Worm (Caenorhabditis elegans) whole organism, midembryonic: Measurements from ENCODE around the gene pdha-1.
A peak's percentile ranks its signal among the peaks of the same experiment; 100 is the strongest.

ENCODE experiments used
- T22C8.4 ChIP-seq: fragments of 200-800 bp; sonication (Bioruptor generic); IDR thresholded peaks from 2 replicates; pipeline ENCODE4 v1.3.6; 2022; ENCODE audit warnings: missing genetic modification characterization, missing compliant biosample characterization
- cog-1 ChIP-seq: sonication (generic microtip); optimal IDR thresholded peaks from 2 replicates; lab custom pipeline; 2016; ENCODE audit warnings: missing genetic modification characterization, missing compliant biosample characterization
- flt-1 ChIP-seq: fragments of 200-800 bp; sonication (Bioruptor generic); IDR thresholded peaks from 2 replicates; pipeline ENCODE4 v1.3.6; 2022; ENCODE audit warnings: missing genetic modification characterization, missing compliant biosample characterization
- klf-2 ChIP-seq: fragments of 200-800 bp; sonication (Bioruptor generic); conservative IDR thresholded peaks from 2 replicates; pipeline ENCODE4 v1.3.6; 2022; ENCODE audit warnings: missing genetic modification reagents, missing genetic modification characterization, missing compliant biosample characterization
- med-1 ChIP-seq: sonication (generic microtip); optimal IDR thresholded peaks from 2 replicates; lab custom pipeline; 2017; ENCODE audit warnings: missing genetic modification characterization, mild to moderate bottlenecking, missing compliant biosample characterization, antibody characterized with exemption, missing genetic modification reagents; ENCODE audit not compliant: insufficient read depth
- ref-1 ChIP-seq: fragments of 200-800 bp; sonication (Bioruptor generic); conservative IDR thresholded peaks from 2 replicates; pipeline ENCODE4 v1.3.6; 2022; ENCODE audit warnings: missing genetic modification reagents, missing genetic modification characterization, missing compliant biosample characterization
- tab-1 ChIP-seq: fragments of 200-800 bp; sonication (Bioruptor generic); IDR thresholded peaks from 2 replicates; pipeline ENCODE4 v1.3.6; 2022; ENCODE audit warnings: missing genetic modification characterization, missing compliant biosample characterization
- ztf-23 ChIP-seq: fragments of 200-800 bp; sonication (Bioruptor generic); IDR thresholded peaks from 2 replicates; pipeline ENCODE4 v1.3.6; 2022; ENCODE audit warnings: missing genetic modification reagents, missing genetic modification characterization, missing compliant biosample characterization
- ztf-29 ChIP-seq: fragments of 200-800 bp; sonication (Bioruptor generic); IDR thresholded peaks from 2 replicates; pipeline ENCODE4 v1.3.6; 2022; ENCODE audit warnings: missing genetic modification reagents, missing genetic modification characterization, missing compliant biosample characterization

Gene pdha-1

DNA sequence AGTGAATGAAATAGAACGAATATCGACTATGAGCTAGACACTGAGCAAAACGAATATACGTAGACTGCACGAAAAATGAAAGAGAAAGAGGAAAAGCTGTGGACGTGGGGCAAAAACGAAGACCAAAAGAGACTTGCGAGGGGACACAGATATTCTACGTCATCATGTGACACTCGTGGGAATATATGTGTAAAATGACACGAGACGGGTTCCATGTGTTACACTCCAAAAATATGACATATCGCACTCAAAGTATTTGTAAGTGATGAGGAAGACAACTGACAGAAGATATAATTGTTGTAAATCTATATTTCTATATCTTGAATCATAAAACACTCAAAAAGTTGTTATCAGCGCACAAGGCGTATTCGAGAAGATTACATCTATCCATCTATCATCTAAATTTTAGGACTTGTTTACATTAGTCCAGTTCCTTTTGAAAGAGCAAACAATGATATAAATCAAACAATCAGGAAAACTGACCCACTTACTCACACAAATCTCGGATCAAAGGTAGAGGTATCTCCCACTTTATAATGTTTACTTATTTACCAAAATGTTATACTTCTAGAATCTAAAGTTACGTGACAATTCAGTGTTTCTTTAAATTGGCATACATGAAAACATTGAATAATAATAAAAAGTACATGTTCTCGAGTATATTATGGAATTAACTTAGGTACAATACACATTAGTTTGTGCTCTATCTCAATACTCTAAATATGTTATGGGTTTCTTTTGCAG is 5.9 kb downstream of the pdha-1 start:
- TF ChIP-seq cog-1 (tag; lab: Kevin White, UChicago) = peak; percentile 28
- no peak for TF ChIP-seq ref-1

DNA sequence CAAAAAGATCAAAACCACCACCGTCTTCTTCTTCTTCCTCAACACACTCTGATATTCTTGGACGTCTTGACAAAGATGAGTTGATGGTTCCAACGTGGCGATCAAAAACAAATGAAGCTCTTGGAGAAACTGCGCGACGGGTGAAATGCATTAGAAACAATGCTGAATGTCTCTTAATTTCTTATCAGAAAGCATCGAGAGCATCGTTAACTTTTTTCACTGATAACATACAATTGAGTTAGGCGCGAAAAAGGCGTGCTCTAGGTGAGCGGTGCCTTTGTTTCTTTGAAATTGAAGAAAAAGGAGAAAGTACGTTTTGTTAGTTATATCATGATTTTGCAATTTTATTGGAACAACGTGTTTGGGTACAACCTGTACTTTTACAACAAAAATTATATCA is 7.1 kb downstream of the pdha-1 start, which contains the start of gene gpcp-2:
Gene gpcp-2, minus strand, starts transcription at position 153 of the 400 bp plus-strand sequence.
- TF ChIP-seq cog-1 (tag; lab: Kevin White, UChicago) (no peak), flt-1 (GFP tag; lab: Robert Waterston, UW) (no peak), med-1 (GFP tag; lab: Kevin White, UChicago) (no peak), ztf-29 (GFP tag; lab: Robert Waterston, UW) (no peak), klf-2 (no peak), ref-1 (no peak), T22C8.4 (GFP tag; lab: Robert Waterston, UW) (no peak), tab-1 (no peak)

DNA sequence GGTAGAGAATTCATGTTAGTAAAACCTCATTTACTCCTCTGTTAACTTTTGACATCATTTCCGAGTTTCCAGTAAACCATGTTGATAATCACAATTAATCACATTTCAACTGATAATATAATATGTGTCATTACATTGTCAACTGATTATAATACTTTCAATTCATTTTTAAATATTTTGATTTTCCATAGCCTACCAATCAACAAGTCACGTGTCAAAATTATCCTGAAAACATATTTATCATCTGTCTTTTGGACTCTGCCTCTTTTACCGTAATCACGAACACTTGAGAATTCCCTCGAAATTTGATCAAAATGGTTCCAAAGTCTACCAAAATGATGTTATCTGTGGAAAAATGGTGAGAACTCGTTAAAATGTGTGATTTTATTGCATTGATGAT is 8.0 kb downstream of the pdha-1 start:
- no peak for TF ChIP-seq tab-1
- TF ChIP-seq flt-1 (GFP tag; lab: Robert Waterston, UW) = no peak
- TF ChIP-seq ztf-23 = no peak
- TF ChIP-seq ztf-29 (GFP tag; lab: Robert Waterston, UW) = no peak
- no peak for TF ChIP-seq T22C8.4 (GFP tag; lab: Robert Waterston, UW)
- TF ChIP-seq med-1 (GFP tag; lab: Kevin White, UChicago) = no peak
- no peak for TF ChIP-seq ref-1

DNA sequence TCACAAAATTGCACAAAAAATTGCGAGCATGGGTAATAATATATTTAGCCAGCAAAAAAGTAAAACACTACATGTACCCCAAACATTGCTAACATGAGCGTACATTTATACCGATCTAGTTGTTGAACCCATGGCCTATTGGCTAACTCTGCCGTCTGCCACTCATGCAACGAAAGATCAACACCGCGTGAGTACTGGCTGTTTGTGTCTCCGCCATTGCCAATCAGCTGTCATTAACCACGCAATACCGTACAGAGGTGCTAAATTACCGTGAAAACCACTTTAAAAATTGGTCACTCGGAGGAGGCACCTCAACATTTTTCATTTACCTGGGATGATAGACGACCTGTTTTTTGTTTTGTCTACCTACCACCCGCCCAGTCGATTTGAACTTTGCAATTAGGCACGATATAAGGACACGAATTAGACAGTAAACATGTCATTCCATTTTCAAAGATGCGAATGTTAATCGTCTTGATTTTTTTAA is 9.3 kb downstream of the pdha-1 start, which contains the start of gene K02C4.2:
Gene K02C4.2, plus strand, starts transcription at position 437 of the 487 bp plus-strand sequence.
- TF ChIP-seq flt-1 (GFP tag; lab: Robert Waterston, UW) = peak; percentile 93
- TF ChIP-seq cog-1 (tag; lab: Kevin White, UChicago) = peak; percentile 47
- peak; percentile 80 for TF ChIP-seq ztf-29 (GFP tag; lab: Robert Waterston, UW)
- peak; percentile 68 for TF ChIP-seq ref-1
- peak; percentile 44; the same call in 1 of the 2 replicates for TF ChIP-seq klf-2
- TF ChIP-seq tab-1 = peak; percentile 84
- TF ChIP-seq med-1 (GFP tag; lab: Kevin White, UChicago) = peak; percentile 44
- TF ChIP-seq T22C8.4 (GFP tag; lab: Robert Waterston, UW) = peak; percentile 71
- peak; percentile 60; the same call in 1 of the 2 replicates for TF ChIP-seq ztf-23

DNA sequence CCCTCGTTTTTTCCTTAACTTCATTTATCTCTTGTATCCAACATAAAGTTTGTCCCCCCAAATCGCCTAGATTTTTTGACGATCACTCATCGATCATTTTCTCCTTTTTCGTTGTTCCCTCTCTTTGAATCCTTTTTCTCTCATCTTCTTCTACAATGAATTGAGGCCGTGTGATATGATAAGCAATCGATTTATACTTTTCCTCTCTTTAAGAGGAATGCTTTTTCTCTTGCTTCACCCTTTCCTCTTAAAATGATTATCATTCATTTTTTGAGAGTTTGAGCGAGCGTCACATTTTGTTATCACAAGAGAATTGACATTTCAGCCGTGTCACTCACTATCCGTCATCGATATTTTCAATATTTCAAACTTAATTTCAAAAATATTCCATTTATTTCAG is 12.0 kb downstream of the pdha-1 start, which contains the start of gene K02C4.5:
Gene K02C4.5, plus strand, starts transcription at position 395 of the 400 bp plus-strand sequence.
- TF ChIP-seq ref-1 (no peak), klf-2 (no peak), T22C8.4 (GFP tag; lab: Robert Waterston, UW) (no peak), ztf-29 (GFP tag; lab: Robert Waterston, UW) (no peak), med-1 (GFP tag; lab: Kevin White, UChicago) (no peak), ztf-23 (no peak), cog-1 (tag; lab: Kevin White, UChicago) (no peak), tab-1 (no peak), flt-1 (GFP tag; lab: Robert Waterston, UW) (no peak)

DNA sequence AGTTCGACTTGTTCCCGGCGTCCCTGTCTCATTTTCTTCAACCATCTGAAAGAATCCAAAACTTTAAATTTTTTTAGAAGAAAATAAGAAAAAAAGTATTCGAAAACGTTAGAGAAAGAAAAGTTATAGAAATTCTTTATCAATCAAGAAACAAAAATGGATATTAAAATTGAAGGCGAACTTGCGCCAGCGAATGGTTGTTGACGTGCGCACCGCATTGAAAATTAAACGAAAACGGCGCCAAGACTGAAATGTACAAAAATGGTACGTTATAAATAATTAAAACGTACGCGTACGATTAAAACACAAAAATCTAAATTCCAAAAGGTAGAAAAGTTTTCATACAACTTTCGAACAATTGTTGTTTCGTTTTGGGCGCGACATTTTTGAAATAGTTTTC is 20.7 kb downstream of the pdha-1 start, which contains the start of gene K02C4.3:
Gene K02C4.3, minus strand, starts transcription at position 51 of the 400 bp plus-strand sequence.
- TF ChIP-seq cog-1 (tag; lab: Kevin White, UChicago) = no peak
- no peak for TF ChIP-seq flt-1 (GFP tag; lab: Robert Waterston, UW)
- no peak for TF ChIP-seq ref-1
- TF ChIP-seq klf-2 = no peak
- no peak for TF ChIP-seq ztf-23
- TF ChIP-seq med-1 (GFP tag; lab: Kevin White, UChicago) = no peak

DNA sequence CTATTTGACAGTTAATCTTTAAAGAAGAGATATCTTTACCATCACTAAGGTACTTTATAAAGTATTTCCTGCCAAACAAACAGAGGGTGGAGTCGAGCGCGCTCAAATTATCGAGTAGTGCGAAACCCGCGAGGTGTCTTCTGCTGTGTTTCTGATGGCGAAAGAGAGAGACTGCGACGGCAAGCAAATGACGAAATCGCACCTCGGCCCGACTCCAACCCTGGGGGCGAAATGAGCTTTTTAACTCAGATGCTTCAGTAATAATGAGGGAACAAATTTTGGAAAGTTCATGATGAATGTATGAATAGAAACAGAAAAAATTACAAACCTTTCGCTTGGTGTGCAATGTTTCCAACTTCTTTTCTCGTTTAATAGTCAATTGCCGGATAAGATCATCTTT is 25.4 kb downstream of the pdha-1 start:
- TF ChIP-seq ztf-29 (GFP tag; lab: Robert Waterston, UW) (no peak), med-1 (GFP tag; lab: Kevin White, UChicago) (no peak), tab-1 (no peak), klf-2 (no peak), T22C8.4 (GFP tag; lab: Robert Waterston, UW) (no peak), ztf-23 (no peak), cog-1 (tag; lab: Kevin White, UChicago) (no peak), ref-1 (no peak), flt-1 (GFP tag; lab: Robert Waterston, UW) (no peak)

DNA sequence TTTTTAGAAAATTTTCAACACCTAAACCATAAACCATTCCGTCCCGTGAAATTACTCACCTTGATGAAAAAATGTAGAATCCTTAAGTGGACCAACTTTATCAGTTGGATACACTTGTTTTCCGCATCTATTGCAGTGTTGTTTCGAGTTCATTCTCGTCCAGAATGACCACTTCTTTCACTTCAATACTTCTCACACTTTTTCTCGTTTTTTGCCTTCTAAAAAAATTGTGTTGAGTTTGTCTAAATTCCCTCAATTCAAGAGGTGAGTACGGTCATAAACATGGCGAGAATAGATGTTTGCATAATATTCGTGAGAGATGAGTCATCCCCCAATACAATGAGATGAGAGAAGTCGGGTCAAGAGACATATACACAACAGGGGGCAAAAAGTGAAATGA is 26.5 kb downstream of the pdha-1 start, which contains the start of gene ltd-1:
Gene ltd-1, minus strand, starts transcription at position 218 of the 400 bp plus-strand sequence.
- TF ChIP-seq ztf-23 (no peak), T22C8.4 (GFP tag; lab: Robert Waterston, UW) (no peak), ref-1 (no peak), flt-1 (GFP tag; lab: Robert Waterston, UW) (no peak), klf-2 (no peak), cog-1 (tag; lab: Kevin White, UChicago) (no peak), tab-1 (no peak), ztf-29 (GFP tag; lab: Robert Waterston, UW) (no peak), med-1 (GFP tag; lab: Kevin White, UChicago) (no peak)

DNA sequence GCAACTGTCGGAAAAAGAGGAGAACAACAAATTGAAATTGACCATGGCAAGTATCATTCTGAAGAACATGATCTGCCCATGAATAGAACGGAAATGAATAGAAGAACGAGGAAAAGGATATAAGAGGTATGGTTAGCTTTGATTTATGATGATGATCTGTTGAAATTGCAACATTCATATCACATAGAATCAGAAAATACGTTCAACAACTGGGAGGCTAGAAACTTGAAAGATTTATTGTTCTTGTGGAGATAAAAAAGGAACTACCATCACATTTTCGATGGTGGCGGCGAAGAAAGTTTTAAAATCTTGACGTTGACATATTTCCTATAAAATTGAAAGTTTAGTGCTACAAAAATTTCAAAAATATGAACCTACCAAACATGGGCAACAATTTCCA is 27.2 kb downstream of the pdha-1 start:
- TF ChIP-seq klf-2 (no peak), ref-1 (no peak), ztf-29 (GFP tag; lab: Robert Waterston, UW) (no peak), tab-1 (no peak), flt-1 (GFP tag; lab: Robert Waterston, UW) (no peak), T22C8.4 (GFP tag; lab: Robert Waterston, UW) (no peak), cog-1 (tag; lab: Kevin White, UChicago) (no peak), med-1 (GFP tag; lab: Kevin White, UChicago) (no peak), ztf-23 (no peak)

DNA sequence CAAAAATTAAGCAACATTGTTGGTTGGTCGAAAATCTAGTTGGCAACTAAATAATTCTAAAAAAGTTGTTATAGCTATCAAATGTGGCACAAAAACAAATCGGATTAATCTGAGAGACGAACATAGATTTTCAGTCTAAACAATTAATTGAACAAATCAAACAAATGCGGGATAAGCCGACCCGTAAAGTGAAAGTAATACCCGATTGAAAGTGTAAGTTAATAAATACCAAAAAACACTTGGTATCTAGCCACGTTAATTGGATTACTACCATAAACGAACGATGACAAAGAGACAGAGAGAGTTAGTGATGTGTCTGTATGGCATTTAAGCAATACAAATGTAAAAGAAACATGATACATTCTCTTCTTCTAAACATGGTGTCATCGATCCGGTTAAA is 27.8 kb downstream of the pdha-1 start:
- no peak for TF ChIP-seq ref-1
- no peak for TF ChIP-seq ztf-23
- no peak for TF ChIP-seq cog-1 (tag; lab: Kevin White, UChicago)
- no peak for TF ChIP-seq flt-1 (GFP tag; lab: Robert Waterston, UW)
